Fruit fly (Drosophila melanogaster) whole organism, adult: ENCODE measurements around the gene Hsp23.
A peak's percentile ranks its signal among the peaks of the same experiment; 100 is the strongest.

Source experiments
- CG11617 ChIP-seq: fragments of 200-800 bp; sonication (Bioruptor generic); optimal IDR thresholded peaks from 2 replicates; lab custom pipeline; 2017; ENCODE audit warnings: mild to moderate bottlenecking, missing biosample characterization, missing genetic modification reagents, missing genetic modification characterization
- CG12768 ChIP-seq: fragments of 200-800 bp; sonication (Bioruptor generic); optimal IDR thresholded peaks from 2 replicates; lab custom pipeline; 2017; ENCODE audit warnings: missing biosample characterization, missing genetic modification characterization, mild to moderate bottlenecking, moderate library complexity, missing genetic modification reagents
- CG14711 ChIP-seq: fragments of 200-800 bp; sonication (Bioruptor generic); optimal IDR thresholded peaks from 2 replicates; lab custom pipeline; 2018; ENCODE audit warnings: missing biosample characterization, mild to moderate bottlenecking, missing genetic modification characterization, moderate library complexity
- CG1620 ChIP-seq: fragments of 200-800 bp; sonication (Bioruptor generic); optimal IDR thresholded peaks from 2 replicates; lab custom pipeline; 2016; ENCODE audit warnings: missing biosample characterization, missing genetic modification characterization
- CG33017 ChIP-seq: fragments of 200-800 bp; sonication (Bioruptor generic); optimal IDR thresholded peaks from 2 replicates; lab custom pipeline; 2018; ENCODE audit warnings: missing biosample characterization, mild to moderate bottlenecking, missing genetic modification characterization, moderate library complexity
- CG5204 ChIP-seq: fragments of 200-800 bp; sonication (Bioruptor generic); optimal IDR thresholded peaks from 2 replicates; lab custom pipeline; 2016; ENCODE audit warnings: missing biosample characterization, missing genetic modification characterization
- CG7045 ChIP-seq: fragments of 200-800 bp; sonication (Bioruptor generic); optimal IDR thresholded peaks from 2 replicates; lab custom pipeline; 2017; ENCODE audit warnings: missing biosample characterization, mild to moderate bottlenecking, missing genetic modification characterization
- CG7101 ChIP-seq: fragments of 200-800 bp; sonication (Bioruptor generic); optimal IDR thresholded peaks from 2 replicates; lab custom pipeline; 2018; ENCODE audit warnings: missing biosample characterization, mild to moderate bottlenecking, missing genetic modification characterization, moderate library complexity
- Clk ChIP-seq: fragments of 200-800 bp; sonication (Bioruptor generic); optimal IDR thresholded peaks from 2 replicates; lab custom pipeline; 2017; ENCODE audit warnings: missing biosample characterization, missing genetic modification characterization
- Crg-1 ChIP-seq: fragments of 200-800 bp; sonication (Bioruptor generic); optimal IDR thresholded peaks from 2 replicates; lab custom pipeline; 2016; ENCODE audit warnings: missing biosample characterization, missing genetic modification characterization
- Hr96 ChIP-seq: fragments of 200-800 bp; sonication (Bioruptor generic); optimal IDR thresholded peaks from 2 replicates; lab custom pipeline; 2016; ENCODE audit warnings: missing biosample characterization, missing genetic modification characterization
- Mnt ChIP-seq: fragments of 200-800 bp; sonication (Bioruptor generic); optimal IDR thresholded peaks from 2 replicates; lab custom pipeline; 2016; ENCODE audit warnings: missing biosample characterization, mild to moderate bottlenecking, missing genetic modification characterization
- bab1 ChIP-seq: fragments of 200-800 bp; sonication (Bioruptor generic); optimal IDR thresholded peaks from 3 replicates; lab custom pipeline; 2019; ENCODE audit warnings: missing biosample characterization, mild to moderate bottlenecking, missing genetic modification characterization, moderate library complexity
- cic ChIP-seq: fragments of 200-800 bp; sonication (Bioruptor generic); optimal IDR thresholded peaks from 2 replicates; lab custom pipeline; 2017; ENCODE audit warnings: missing biosample characterization, mild to moderate bottlenecking, missing genetic modification characterization, moderate library complexity
- cnc ChIP-seq, 2 experiments: fragments of >200 bp; optimal IDR thresholded peaks; 2 replicates each; lab custom pipeline; 2017
- kay ChIP-seq: fragments of 200-800 bp; sonication (Bioruptor generic); peaks from one replicate; lab custom pipeline; 2016; ENCODE audit warnings: missing biosample characterization, missing genetic modification characterization, borderline replicate concordance
- ovo ChIP-seq: fragments of 200-800 bp; sonication (Bioruptor generic); optimal IDR thresholded peaks from 2 replicates; lab custom pipeline; 2016; ENCODE audit warnings: missing biosample characterization, missing genetic modification characterization
- pad ChIP-seq: fragments of 200-800 bp; sonication (Bioruptor generic); optimal IDR thresholded peaks from 3 replicates; lab custom pipeline; 2017; ENCODE audit warnings: missing biosample characterization, missing genetic modification characterization, mild to moderate bottlenecking, moderate library complexity, missing genetic modification reagents
- tj ChIP-seq: fragments of 200-800 bp; sonication (Bioruptor generic); optimal IDR thresholded peaks from 3 replicates; lab custom pipeline; 2017; ENCODE audit warnings: missing biosample characterization, mild to moderate bottlenecking, missing genetic modification characterization, moderate library complexity
- toe ChIP-seq: fragments of 200-800 bp; sonication (Bioruptor generic); optimal IDR thresholded peaks from 2 replicates; lab custom pipeline; 2016; ENCODE audit warnings: missing biosample characterization, missing genetic modification characterization

The Hsp23 gene

dm6 chr3L:9423757-9424527, 42.3 kb downstream of the Hsp23 start:
- no peak for TF ChIP-seq kay (GFP tag; lab: Kevin White, UChicago)
- no peak for TF ChIP-seq ovo (GFP tag; lab: Kevin White, UChicago)
- no peak for TF ChIP-seq tj (GFP tag; lab: Kevin White, UChicago)
- TF ChIP-seq CG7045 (GFP tag; lab: Kevin White, UChicago), result no peak
- TF ChIP-seq Clk (GFP tag; lab: Kevin White, UChicago), result no peak
- TF ChIP-seq CG1620, result no peak
- no peak for TF ChIP-seq toe (GFP tag; lab: Kevin White, UChicago)
- no peak for TF ChIP-seq CG14711 (tag; lab: Kevin White, UChicago)
- TF ChIP-seq cic (GFP tag; lab: Kevin White, UChicago), result peak; percentile 77
- no peak for TF ChIP-seq CG5204 (GFP tag; lab: Kevin White, UChicago)
- no peak for TF ChIP-seq Hr96 (GFP tag; lab: Kevin White, UChicago)
- no peak for TF ChIP-seq bab1
- TF ChIP-seq CG12768, result peak; percentile 33
- TF ChIP-seq CG7101 (tag; lab: Kevin White, UChicago), result no peak
- no peak for TF ChIP-seq CG33017 (tag; lab: Kevin White, UChicago)
- no peak for TF ChIP-seq pad (GFP tag; lab: Kevin White, UChicago)
- TF ChIP-seq Mnt (GFP tag; lab: Kevin White, UChicago), result peak; percentile 50
- no peak for TF ChIP-seq CG11617
- TF ChIP-seq cnc (optimal IDR thresholded peaks at IDR 0.05; lab: Kevin White, UChicago), result no peak

dm6 chr3L:9424528-9424911, 42.8 kb downstream of the Hsp23 start:
- TF ChIP-seq CG14711 (tag; lab: Kevin White, UChicago), result peak; percentile 57
- no peak for TF ChIP-seq Hr96 (GFP tag; lab: Kevin White, UChicago)
- TF ChIP-seq CG7045 (GFP tag; lab: Kevin White, UChicago), result peak; percentile 36
- no peak for TF ChIP-seq Mnt (GFP tag; lab: Kevin White, UChicago)
- TF ChIP-seq tj (GFP tag; lab: Kevin White, UChicago), result no peak
- TF ChIP-seq Crg-1 (GFP tag; lab: Kevin White, UChicago), result no peak
- no peak for TF ChIP-seq Clk (GFP tag; lab: Kevin White, UChicago)
- peak in 1 of 2 experiments; percentile 78 for TF ChIP-seq cnc (optimal IDR thresholded peaks at IDR 0.05; lab: Kevin White, UChicago)
- TF ChIP-seq CG7101 (tag; lab: Kevin White, UChicago), result peak; percentile 10
- peak; percentile 18 for TF ChIP-seq CG12768
- no peak for TF ChIP-seq pad (GFP tag; lab: Kevin White, UChicago)
- no peak for TF ChIP-seq toe (GFP tag; lab: Kevin White, UChicago)
- TF ChIP-seq CG1620, result no peak
- peak; percentile 97 for TF ChIP-seq kay (GFP tag; lab: Kevin White, UChicago)
- TF ChIP-seq ovo (GFP tag; lab: Kevin White, UChicago), result no peak
- no peak for TF ChIP-seq CG5204 (GFP tag; lab: Kevin White, UChicago)
- no peak for TF ChIP-seq cic (GFP tag; lab: Kevin White, UChicago)
- no peak for TF ChIP-seq bab1
- peak; percentile 32 for TF ChIP-seq CG11617
- TF ChIP-seq CG33017 (tag; lab: Kevin White, UChicago), result peak; percentile 65

dm6 chr3L:9425838-9426237, 44.2 kb downstream of the Hsp23 start:
- TF ChIP-seq CG12768 (no peak), Crg-1 (GFP tag; lab: Kevin White, UChicago) (no peak), CG1620 (no peak), kay (GFP tag; lab: Kevin White, UChicago) (no peak), cic (GFP tag; lab: Kevin White, UChicago) (no peak), pad (GFP tag; lab: Kevin White, UChicago) (no peak), CG7101 (tag; lab: Kevin White, UChicago) (no peak), CG7045 (GFP tag; lab: Kevin White, UChicago) (no peak), CG11617 (no peak), Clk (GFP tag; lab: Kevin White, UChicago) (no peak), CG33017 (tag; lab: Kevin White, UChicago) (no peak), tj (GFP tag; lab: Kevin White, UChicago) (no peak), Hr96 (GFP tag; lab: Kevin White, UChicago) (no peak), CG5204 (GFP tag; lab: Kevin White, UChicago) (no peak), CG14711 (tag; lab: Kevin White, UChicago) (no peak), cnc (optimal IDR thresholded peaks at IDR 0.05; lab: Kevin White, UChicago) (no peak), bab1 (no peak), Mnt (GFP tag; lab: Kevin White, UChicago) (no peak), toe (GFP tag; lab: Kevin White, UChicago) (no peak), ovo (GFP tag; lab: Kevin White, UChicago) (no peak)

dm6 chr3L:9426656-9427294, 45.1 kb downstream of the Hsp23 start, which contains the start of the genes Atat and Shc:
Gene Atat, minus strand, starts transcription at chr3L:9426758.
Gene Shc, plus strand, starts transcription at chr3L:9427010.
- TF ChIP-seq kay (GFP tag; lab: Kevin White, UChicago), result peak; percentile 97
- peak; percentile 99 for TF ChIP-seq Crg-1 (GFP tag; lab: Kevin White, UChicago)
- TF ChIP-seq CG33017 (tag; lab: Kevin White, UChicago), result peak; percentile 97
- peak; percentile 89 for TF ChIP-seq cic (GFP tag; lab: Kevin White, UChicago)
- no peak for TF ChIP-seq CG5204 (GFP tag; lab: Kevin White, UChicago)
- TF ChIP-seq pad (GFP tag; lab: Kevin White, UChicago), result peak; percentile 95
- peak; percentile 100 for TF ChIP-seq toe (GFP tag; lab: Kevin White, UChicago)
- TF ChIP-seq Mnt (GFP tag; lab: Kevin White, UChicago), result peak; percentile 94
- peak; percentile 100 for TF ChIP-seq Hr96 (GFP tag; lab: Kevin White, UChicago)
- peak; percentile 95 for TF ChIP-seq CG14711 (tag; lab: Kevin White, UChicago)
- peak; percentile 97 for TF ChIP-seq CG11617
- no peak for TF ChIP-seq cnc (optimal IDR thresholded peaks at IDR 0.05; lab: Kevin White, UChicago)
- TF ChIP-seq Clk (GFP tag; lab: Kevin White, UChicago), result peak; percentile 99
- TF ChIP-seq bab1, result peak; percentile 99
- TF ChIP-seq tj (GFP tag; lab: Kevin White, UChicago), result peak; percentile 89
- TF ChIP-seq CG1620, result peak; percentile 100
- peak; percentile 96 for TF ChIP-seq ovo (GFP tag; lab: Kevin White, UChicago)
- peak; percentile 98 for TF ChIP-seq CG7045 (GFP tag; lab: Kevin White, UChicago)
- peak; percentile 99 for TF ChIP-seq CG7101 (tag; lab: Kevin White, UChicago)
- peak; percentile 99 for TF ChIP-seq CG12768
